Fruit fly (Drosophila melanogaster) whole organism, embryonic: ENCODE results near the gene fwe.

ENCODE experiments used
- Aef1 ChIP-seq: fragments of 200-800 bp; sonication (Bioruptor generic); IDR thresholded peaks from 3 replicates; pipeline ENCODE4 v1.3.6; 2022; ENCODE audit warnings: missing biosample characterization, missing genetic modification characterization
- B-H1 ChIP-seq: fragments of 200-800 bp; sonication (Bioruptor generic); IDR thresholded peaks from 3 replicates; pipeline ENCODE4 v1.3.6; 2022; ENCODE audit warnings: missing biosample characterization, missing genetic modification characterization
- Blimp-1 ChIP-seq: fragments of 200-800 bp; sonication (Bioruptor generic); optimal IDR thresholded peaks from 3 replicates; lab custom pipeline; 2018; ENCODE audit warnings: missing biosample characterization, missing genetic modification characterization, mild to moderate bottlenecking, moderate library complexity, missing genetic modification reagents
- CG10321 ChIP-seq: fragments of 200-800 bp; sonication (Bioruptor generic); IDR thresholded peaks from 2 replicates; pipeline ENCODE4 v1.3.6; 2022; ENCODE audit warnings: missing biosample characterization, missing genetic modification characterization
- CG12236 ChIP-seq: fragments of 200-800 bp; sonication (Bioruptor generic); optimal IDR thresholded peaks from 2 replicates; lab custom pipeline; 2016; ENCODE audit warnings: missing biosample characterization, missing genetic modification characterization
- CG12942 ChIP-seq: fragments of 200-800 bp; sonication (Bioruptor generic); optimal IDR thresholded peaks from 3 replicates; lab custom pipeline; 2016; ENCODE audit warnings: missing biosample characterization, missing genetic modification characterization
- CG13775 ChIP-seq: fragments of 200-800 bp; sonication (Bioruptor generic); optimal IDR thresholded peaks from 3 replicates; lab custom pipeline; 2017; ENCODE audit warnings: missing biosample characterization, mild to moderate bottlenecking, missing genetic modification characterization
- CG14050 ChIP-seq: fragments of 200-800 bp; sonication (Bioruptor generic); IDR thresholded peaks from 3 replicates; pipeline ENCODE4 v1.3.6; 2022; ENCODE audit warnings: missing biosample characterization, missing genetic modification characterization
- CG15073 ChIP-seq: fragments of 200-800 bp; sonication (Bioruptor generic); optimal IDR thresholded peaks from 2 replicates; lab custom pipeline; 2016; ENCODE audit warnings: missing biosample characterization, missing genetic modification characterization
- CG15479 ChIP-seq: fragments of 200-800 bp; sonication (Bioruptor generic); optimal IDR thresholded peaks from 3 replicates; lab custom pipeline; 2019; ENCODE audit warnings: missing biosample characterization, mild to moderate bottlenecking, missing genetic modification characterization, moderate library complexity
- CG15514 ChIP-seq: fragments of 200-800 bp; sonication (Bioruptor generic); optimal IDR thresholded peaks from 3 replicates; lab custom pipeline; 2017; ENCODE audit warnings: missing biosample characterization, missing genetic modification characterization, mild to moderate bottlenecking, moderate library complexity, missing genetic modification reagents
- CG1603 ChIP-seq: fragments of 200-800 bp; sonication (Bioruptor generic); optimal IDR thresholded peaks from 2 replicates; lab custom pipeline; 2019; ENCODE audit warnings: missing biosample characterization, mild to moderate bottlenecking, missing genetic modification characterization, moderate library complexity
- CG1792 ChIP-seq: fragments of 200-800 bp; sonication (Bioruptor generic); optimal IDR thresholded peaks from 2 replicates; lab custom pipeline; 2016; ENCODE audit warnings: missing biosample characterization, missing genetic modification characterization
- CG18619 ChIP-seq: fragments of 200-800 bp; sonication (Bioruptor generic); optimal IDR thresholded peaks from 3 replicates; lab custom pipeline; 2017; ENCODE audit warnings: missing biosample characterization, mild to moderate bottlenecking, missing genetic modification characterization
- CG18764 ChIP-seq: fragments of 200-800 bp; sonication (Bioruptor generic); optimal IDR thresholded peaks from 3 replicates; lab custom pipeline; 2016; ENCODE audit warnings: missing biosample characterization, missing genetic modification characterization
- CG2129 ChIP-seq: fragments of 200-800 bp; sonication (Bioruptor generic); IDR thresholded peaks from 2 replicates; pipeline ENCODE4 v1.3.6; 2022; ENCODE audit warnings: missing biosample characterization, missing genetic modification characterization; ENCODE audit not compliant: partially characterized antibody
- CG8924 ChIP-seq: fragments of 200-800 bp; optimal IDR thresholded peaks from 3 replicates; lab custom pipeline; 2019; ENCODE audit warnings: missing biosample characterization, mild to moderate bottlenecking, missing genetic modification characterization, moderate library complexity
- CG9609 ChIP-seq: fragments of 200-800 bp; sonication (Bioruptor generic); optimal IDR thresholded peaks from 3 replicates; lab custom pipeline; 2016; ENCODE audit warnings: missing biosample characterization, missing genetic modification characterization
- D19A ChIP-seq: fragments of 200-800 bp; optimal IDR thresholded peaks from 3 replicates; lab custom pipeline; 2019; ENCODE audit warnings: missing biosample characterization, mild to moderate bottlenecking, missing genetic modification characterization, moderate library complexity
- Dip2 ChIP-seq: fragments of 200-800 bp; sonication (Bioruptor generic); IDR thresholded peaks from 2 replicates; pipeline ENCODE4 v1.3.6; 2022; ENCODE audit warnings: missing biosample characterization, missing genetic modification characterization
- Dp ChIP-seq: fragments of 200-800 bp; sonication (Bioruptor generic); optimal IDR thresholded peaks from 2 replicates; lab custom pipeline; 2018; ENCODE audit warnings: missing biosample characterization, mild to moderate bottlenecking, missing genetic modification characterization, moderate library complexity
- ERR ChIP-seq: fragments of 200-800 bp; sonication (Bioruptor generic); optimal IDR thresholded peaks from 2 replicates; lab custom pipeline; 2016; ENCODE audit warnings: missing biosample characterization, missing genetic modification characterization
- Eip74EF ChIP-seq, 2 experiments: fragments of 200-800 bp in 1 of 2; fragments of >200 bp in 1 of 2; sonication (Bioruptor generic) in 1 of 2; optimal IDR thresholded peaks; 2 replicates each; lab custom pipeline; 2017 to 2019; ENCODE audit warnings: missing biosample characterization in 2 of 2, missing genetic modification characterization in 2 of 2, mild to moderate bottlenecking in 1 of 2, moderate library complexity in 1 of 2
- Fer3 ChIP-seq: fragments of 200-800 bp; sonication (Bioruptor generic); optimal IDR thresholded peaks from 2 replicates; lab custom pipeline; 2018; ENCODE audit warnings: missing biosample characterization, mild to moderate bottlenecking, missing genetic modification characterization, moderate library complexity
- Hsf ChIP-seq: fragments of 200-800 bp; sonication (Bioruptor generic); optimal IDR thresholded peaks from 3 replicates; lab custom pipeline; 2016; ENCODE audit warnings: missing biosample characterization, missing genetic modification characterization
- MESR4 ChIP-seq: fragments of 200-800 bp; sonication (Bioruptor generic); optimal IDR thresholded peaks from 2 replicates; lab custom pipeline; 2018; ENCODE audit warnings: missing biosample characterization, mild to moderate bottlenecking, missing genetic modification characterization, moderate library complexity
- Meics ChIP-seq: fragments of 200-800 bp; sonication (Bioruptor generic); optimal IDR thresholded peaks from 2 replicates; lab custom pipeline; 2017; ENCODE audit warnings: missing biosample characterization, mild to moderate bottlenecking, missing genetic modification characterization
- Nf-YC ChIP-seq: fragments of 200-800 bp; optimal IDR thresholded peaks from 3 replicates; lab custom pipeline; 2019; ENCODE audit warnings: missing biosample characterization, mild to moderate bottlenecking, missing genetic modification characterization, moderate library complexity
- PHDP ChIP-seq: fragments of 200-800 bp; sonication (Bioruptor generic); optimal IDR thresholded peaks from 3 replicates; lab custom pipeline; 2018; ENCODE audit warnings: missing biosample characterization, mild to moderate bottlenecking, missing genetic modification characterization, moderate library complexity
- Rx ChIP-seq: fragments of 200-800 bp; sonication (Bioruptor generic); IDR thresholded peaks from 2 replicates; pipeline ENCODE4 v1.3.6; 2022; ENCODE audit warnings: missing biosample characterization, missing genetic modification characterization
- Spps ChIP-seq: fragments of 200-800 bp; sonication (Bioruptor generic); optimal IDR thresholded peaks from 2 replicates; lab custom pipeline; 2018; ENCODE audit warnings: missing biosample characterization, mild to moderate bottlenecking, missing genetic modification characterization
- Stat92E ChIP-seq, 3 experiments: fragments of >200 bp in 2 of 3; fragments of 200-800 bp in 1 of 3; sonication (Bioruptor generic) in 1 of 3; optimal IDR thresholded peaks; 2 replicates each; lab custom pipeline; 2017 to 2019; ENCODE audit warnings: missing biosample characterization in 3 of 3, missing genetic modification characterization in 3 of 3, mild to moderate bottlenecking in 1 of 3, moderate library complexity in 1 of 3
- Tbp ChIP-seq: fragments of >200 bp; optimal IDR thresholded peaks from 2 replicates; lab custom pipeline; 2018; ENCODE audit warnings: missing biosample characterization, missing genetic modification characterization
- Xrp1 ChIP-seq: fragments of 200-800 bp; sonication (Bioruptor generic); IDR thresholded peaks from 2 replicates; pipeline ENCODE4 v1.3.6; 2022; ENCODE audit warnings: missing biosample characterization, missing genetic modification characterization
- ato ChIP-seq: fragments of 200-800 bp; sonication (Bioruptor generic); IDR thresholded peaks from 2 replicates; pipeline ENCODE4 v1.3.6; 2022; ENCODE audit warnings: missing biosample characterization, missing genetic modification characterization; ENCODE audit not compliant: partially characterized antibody
- bigmax ChIP-seq: fragments of 200-800 bp; sonication (Bioruptor generic); optimal IDR thresholded peaks from 2 replicates; lab custom pipeline; 2018; ENCODE audit warnings: missing biosample characterization, mild to moderate bottlenecking, missing genetic modification characterization
- crp ChIP-seq, 2 experiments: fragments of 200-800 bp; sonication (Bioruptor generic); optimal IDR thresholded peaks; 2 replicates in 1 of 2; 3 replicates in 1 of 2; lab custom pipeline; 2017; ENCODE audit warnings: missing biosample characterization in 2 of 2, missing genetic modification characterization in 2 of 2, mild to moderate bottlenecking in 1 of 2, moderate library complexity in 1 of 2
- dan ChIP-seq: fragments of 200-800 bp; sonication (Bioruptor generic); IDR thresholded peaks from 2 replicates; pipeline ENCODE4 v1.3.6; 2022; ENCODE audit warnings: missing biosample characterization, missing genetic modification characterization
- emc ChIP-seq: fragments of 200-800 bp; sonication (Bioruptor generic); optimal IDR thresholded peaks from 2 replicates; lab custom pipeline; 2016; ENCODE audit warnings: missing biosample characterization, missing genetic modification characterization
- fd3F ChIP-seq: fragments of 200-800 bp; sonication (Bioruptor generic); optimal IDR thresholded peaks from 2 replicates; lab custom pipeline; 2018; ENCODE audit warnings: missing biosample characterization, mild to moderate bottlenecking, missing genetic modification characterization, moderate library complexity
- ftz-f1 ChIP-seq: fragments of 200-800 bp; sonication (Bioruptor generic); optimal IDR thresholded peaks from 2 replicates; lab custom pipeline; 2016; ENCODE audit warnings: missing biosample characterization, missing genetic modification characterization
- inv ChIP-seq: fragments of 200-800 bp; sonication (Bioruptor generic); IDR thresholded peaks from 2 replicates; pipeline ENCODE4 v1.3.6; 2022; ENCODE audit warnings: missing biosample characterization, missing genetic modification characterization; ENCODE audit not compliant: partially characterized antibody
- klu ChIP-seq: fragments of 200-800 bp; sonication (Bioruptor generic); IDR thresholded peaks from 2 replicates; pipeline ENCODE4 v1.3.6; 2022; ENCODE audit warnings: missing biosample characterization, missing genetic modification characterization
- knrl ChIP-seq: fragments of 200-800 bp; sonication (Bioruptor generic); IDR thresholded peaks from 3 replicates; pipeline ENCODE4 v1.3.6; 2022; ENCODE audit warnings: missing biosample characterization, missing genetic modification characterization; ENCODE audit not compliant: partially characterized antibody
- nerfin-2 ChIP-seq: fragments of 200-800 bp; sonication (Bioruptor generic); IDR thresholded peaks from 2 replicates; pipeline ENCODE4 v1.3.6; 2022; ENCODE audit warnings: missing biosample characterization, missing genetic modification characterization; ENCODE audit not compliant: partially characterized antibody
- pho ChIP-seq: fragments of 200-800 bp; sonication (Bioruptor generic); optimal IDR thresholded peaks from 2 replicates; lab custom pipeline; 2016; ENCODE audit warnings: missing biosample characterization, missing genetic modification characterization
- pnt ChIP-seq: fragments of 200-800 bp; sonication (Bioruptor generic); optimal IDR thresholded peaks from 3 replicates; lab custom pipeline; 2016; ENCODE audit warnings: missing biosample characterization, missing genetic modification characterization
- tin ChIP-seq: fragments of 200-800 bp; sonication (Bioruptor generic); optimal IDR thresholded peaks from 3 replicates; lab custom pipeline; 2016; ENCODE audit warnings: missing biosample characterization, missing genetic modification characterization
- wek ChIP-seq: fragments of 200-800 bp; sonication (Bioruptor generic); optimal IDR thresholded peaks from 3 replicates; lab custom pipeline; 2018; ENCODE audit warnings: missing biosample characterization, mild to moderate bottlenecking, missing genetic modification characterization, moderate library complexity
- yki ChIP-seq: fragments of >200 bp; optimal IDR thresholded peaks from 3 replicates; lab custom pipeline; 2018

The fwe gene

DNA sequence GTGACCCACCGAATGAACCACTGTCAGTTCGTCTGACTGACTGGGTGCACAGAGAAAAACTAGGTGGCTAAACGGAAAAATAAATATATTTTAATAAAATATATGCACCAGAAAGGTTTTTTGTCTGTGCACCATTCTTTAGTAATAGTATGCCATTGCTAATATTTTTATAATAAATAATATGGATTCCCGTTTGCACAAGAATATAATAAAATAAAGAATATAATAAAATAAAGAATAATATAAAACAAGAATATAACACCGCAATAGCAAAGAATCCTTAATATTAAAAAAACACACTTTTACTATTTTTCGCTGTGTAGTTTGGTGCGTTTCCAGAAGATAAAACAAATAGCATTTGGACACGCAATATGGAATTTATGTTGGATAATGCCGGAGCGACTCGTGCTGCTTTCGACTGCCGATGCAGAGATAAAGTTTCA, 47.2 kb downstream of the fwe start (continued):
- TF ChIP-seq ERR (GFP tag; lab: Kevin White, UChicago) (no peak), CG8924 (tag; lab: Kevin White, UChicago) (peak; percentile 83), bigmax (no peak), pho (GFP tag; lab: Kevin White, UChicago) (no peak), Dp (GFP tag; lab: Kevin White, UChicago) (no peak), nerfin-2 (GFP tag; lab: Robert Waterston, UW) (no peak), CG18619 (GFP tag; lab: Kevin White, UChicago) (peak; percentile 46), CG1603 (tag; lab: Kevin White, UChicago) (no peak), Aef1 (GFP tag; lab: Robert Waterston, UW) (0 out of 3 replicates have a peak, but pooled peaks have one; percentile 26), CG14050 (GFP tag; lab: Robert Waterston, UW) (no peak), Nf-YC (tag; lab: Kevin White, UChicago) (peak; percentile 27), B-H1 (GFP tag; lab: Robert Waterston, UW) (no peak), klu (no peak), Tbp (GFP tag; lab: Kevin White, UChicago) (no peak), Spps (tag; lab: Kevin White, UChicago) (peak; percentile 78), CG9609 (no peak), wek (no peak), CG15073 (GFP tag; lab: Kevin White, UChicago) (no peak), dan (GFP tag; lab: Robert Waterston, UW) (no peak), CG10321 (no peak), fd3F (GFP tag; lab: Kevin White, UChicago) (peak; percentile 35), CG18764 (GFP tag; lab: Kevin White, UChicago) (peak; percentile 42), Dip2 (GFP tag; lab: Robert Waterston, UW) (no peak), Fer3 (tag; lab: Kevin White, UChicago) (no peak), CG12236 (GFP tag; lab: Kevin White, UChicago) (no peak), CG1792 (GFP tag; lab: Kevin White, UChicago) (no peak), Xrp1 (GFP tag; lab: Robert Waterston, UW) (peak; percentile 81), Blimp-1 (GFP tag; lab: Kevin White, UChicago) (peak; percentile 84), CG2129 (no peak), inv (GFP tag; lab: Robert Waterston, UW) (no peak), knrl (GFP tag; lab: Robert Waterston, UW) (no peak), Eip74EF (GFP tag; optimal IDR thresholded peaks at IDR 0.05; lab: Kevin White, UChicago) (peak in 1 of 2 experiments; percentile 17), Hsf (GFP tag; lab: Kevin White, UChicago) (no peak), emc (GFP tag; lab: Kevin White, UChicago) (no peak), MESR4 (no peak), tin (peak; percentile 72), Meics (GFP tag; lab: Kevin White, UChicago) (peak; percentile 28), CG15479 (no peak), ato (GFP tag; lab: Robert Waterston, UW) (no peak), yki (no peak), D19A (tag; lab: Kevin White, UChicago) (peak; percentile 83), CG15514 (GFP tag; lab: Kevin White, UChicago) (peak; percentile 2), PHDP (tag; lab: Kevin White, UChicago) (peak; percentile 70), ftz-f1 (GFP tag; lab: Kevin White, UChicago) (no peak), Stat92E (GFP tag; optimal IDR thresholded peaks at IDR 0.05; lab: Kevin White, UChicago) (no peak), CG13775 (peak; percentile 75), crp (GFP tag; optimal IDR thresholded peaks at IDR 0.05; lab: Kevin White, UChicago) (no peak), Rx (GFP tag; lab: Robert Waterston, UW) (no peak), CG12942 (GFP tag; lab: Kevin White, UChicago) (peak; percentile 29), pnt (GFP tag; lab: Kevin White, UChicago) (no peak)
